Worm (Caenorhabditis elegans) whole organism, L4 larva: ENCODE data around the gene C03B1.17.

Experiments used
- F37D6.2 ChIP-seq: sonication (generic microtip); optimal IDR thresholded peaks from 2 replicates; lab custom pipeline; 2016; ENCODE audit warnings: mild to moderate bottlenecking, missing genetic modification characterization, missing compliant biosample characterization
- Y105C5A.15 ChIP-seq: fragments of 200-800 bp; sonication (Bioruptor generic); IDR thresholded peaks from 2 replicates; pipeline ENCODE4 v1.3.6; 2022; ENCODE audit warnings: missing genetic modification characterization, missing compliant biosample characterization
- Y48G9A.11 ChIP-seq: fragments of 200-800 bp; sonication (Bioruptor generic); IDR thresholded peaks from 2 replicates; pipeline ENCODE4 v1.3.6; 2022; ENCODE audit warnings: missing genetic modification reagents, missing genetic modification characterization, missing compliant biosample characterization
- Y75B8A.6 ChIP-seq: fragments of 200-800 bp; sonication (Bioruptor generic); IDR thresholded peaks from 2 replicates; pipeline ENCODE4 v1.3.6; 2022; ENCODE audit warnings: missing genetic modification reagents, missing genetic modification characterization, missing compliant biosample characterization
- aha-1 ChIP-seq: fragments of 150-350 bp; peaks from one replicate; lab custom pipeline; 2014; ENCODE audit warnings: missing biosample characterization, missing genetic modification characterization
- ama-1 ChIP-seq: fragments of 150-350 bp; optimal IDR thresholded peaks from 2 replicates; lab custom pipeline; 2014; ENCODE audit warnings: inconsistent platforms, mixed read lengths
- ceh-20 ChIP-seq: fragments of 200-800 bp; sonication (Bioruptor generic); IDR thresholded peaks from 2 replicates; pipeline ENCODE4 v1.3.6; 2022; ENCODE audit warnings: missing genetic modification reagents, missing genetic modification characterization, missing compliant biosample characterization
- ceh-62 ChIP-seq: sonication (generic microtip); optimal IDR thresholded peaks from 2 replicates; lab custom pipeline; 2017; ENCODE audit warnings: missing biosample characterization, missing genetic modification characterization
- ceh-82 ChIP-seq: sonication (generic microtip); optimal IDR thresholded peaks from 2 replicates; lab custom pipeline; 2017; ENCODE audit warnings: missing biosample characterization, missing genetic modification characterization
- ces-1 ChIP-seq: fragments of 150-350 bp; sonication (generic microtip); optimal IDR thresholded peaks from 4 replicates; lab custom pipeline; 2014; ENCODE audit warnings: missing biosample characterization, missing genetic modification reagents, missing genetic modification characterization
- ctbp-1 ChIP-seq: fragments of 200-800 bp; sonication (Bioruptor generic); IDR thresholded peaks from 2 replicates; pipeline ENCODE4 v1.3.6; 2022; ENCODE audit warnings: missing genetic modification reagents, missing genetic modification characterization, missing compliant biosample characterization
- daf-16 ChIP-seq, 3 experiments: sonication (generic microtip); optimal IDR thresholded peaks; 2 replicates each; lab custom pipeline; 2016 to 2017; ENCODE audit warnings: missing genetic modification characterization in 3 of 3, missing genetic modification reagents in 3 of 3, mild to moderate bottlenecking in 2 of 3, missing compliant biosample characterization in 2 of 3, missing biosample characterization in 1 of 3, moderate library complexity in 1 of 3
- dmd-6 ChIP-seq: fragments of 200-800 bp; sonication (Bioruptor generic); IDR thresholded peaks from 2 replicates; pipeline ENCODE4 v1.3.6; 2022; ENCODE audit warnings: missing genetic modification reagents, missing genetic modification characterization, missing compliant biosample characterization
- dve-1 ChIP-seq: sonication (generic microtip); optimal IDR thresholded peaks from 2 replicates; lab custom pipeline; 2017; ENCODE audit warnings: antibody characterized with exemption, mild to moderate bottlenecking, missing genetic modification characterization, missing compliant biosample characterization; ENCODE audit not compliant: insufficient read depth
- egl-43 ChIP-seq: fragments of 200-800 bp; sonication (Bioruptor generic); IDR thresholded peaks from 2 replicates; pipeline ENCODE4 v1.3.6; 2022; ENCODE audit warnings: missing genetic modification reagents, missing genetic modification characterization, missing compliant biosample characterization
- hif-1 ChIP-seq, 2 experiments: sonication (generic microtip); optimal IDR thresholded peaks; 2 replicates each; lab custom pipeline; 2016 to 2017; ENCODE audit warnings: missing compliant biosample characterization in 2 of 2, missing genetic modification characterization in 2 of 2, missing genetic modification reagents in 2 of 2, missing genotype in 2 of 2, mild to moderate bottlenecking in 1 of 2
- hlh-11 ChIP-seq: fragments of 200-800 bp; sonication (Bioruptor generic); optimal IDR thresholded peaks from 2 replicates; lab custom pipeline; 2018; ENCODE audit warnings: mild to moderate bottlenecking, missing genetic modification characterization, missing compliant biosample characterization
- hlh-30 ChIP-seq: sonication (generic microtip); optimal IDR thresholded peaks from 2 replicates; lab custom pipeline; 2017; ENCODE audit warnings: antibody characterized with exemption, mild to moderate bottlenecking, missing genetic modification characterization, missing compliant biosample characterization; ENCODE audit not compliant: insufficient read depth
- hmg-1.1 ChIP-seq: fragments of 200-800 bp; sonication (Bioruptor generic); IDR thresholded peaks from 2 replicates; pipeline ENCODE4 v1.3.6; 2022; ENCODE audit warnings: missing genetic modification reagents, missing genetic modification characterization, missing compliant biosample characterization
- lim-7 ChIP-seq: fragments of 200-800 bp; sonication (Bioruptor generic); IDR thresholded peaks from 2 replicates; pipeline ENCODE4 v1.3.6; 2022; ENCODE audit warnings: missing genetic modification characterization, missing compliant biosample characterization
- lin-13 ChIP-seq: fragments of 150-350 bp; optimal IDR thresholded peaks from 2 replicates; lab custom pipeline; 2014; ENCODE audit warnings: missing biosample characterization, missing genetic modification reagents, missing genetic modification characterization
- lin-38 ChIP-seq: fragments of 200-800 bp; sonication (Bioruptor generic); IDR thresholded peaks from 2 replicates; pipeline ENCODE4 v1.3.6; 2022; ENCODE audit warnings: missing genetic modification reagents, missing genetic modification characterization, missing compliant biosample characterization
- lsy-2 ChIP-seq, 2 experiments: fragments of 150-350 bp in 1 of 2; sonication (generic microtip) in 1 of 2; optimal IDR thresholded peaks; 2 replicates each; lab custom pipeline; 2014 to 2017; ENCODE audit warnings: missing biosample characterization in 2 of 2, missing genetic modification characterization in 2 of 2
- madf-5 ChIP-seq, 2 experiments: fragments of 200-800 bp; sonication (Bioruptor generic); IDR thresholded peaks; 2 replicates each; pipeline ENCODE4 v1.3.6; 2022; ENCODE audit warnings: missing compliant biosample characterization in 2 of 2, missing genetic modification characterization in 2 of 2
- mdl-1 ChIP-seq, 2 experiments: fragments of 150-350 bp in 1 of 2; sonication (generic microtip) in 1 of 2; optimal IDR thresholded peaks; 2 replicates each; lab custom pipeline; 2014 to 2017; ENCODE audit warnings: missing biosample characterization in 2 of 2, missing genetic modification characterization in 2 of 2
- mep-1 ChIP-seq: fragments of 150-350 bp; sonication (generic microtip); optimal IDR thresholded peaks from 3 replicates; lab custom pipeline; 2014; ENCODE audit warnings: missing biosample characterization, missing genetic modification characterization
- mes-2 ChIP-seq: sonication (generic microtip); optimal IDR thresholded peaks from 2 replicates; lab custom pipeline; 2016; ENCODE audit warnings: missing genotype, mild to moderate bottlenecking, missing genetic modification characterization, missing compliant biosample characterization; ENCODE audit not compliant: poor library complexity, severe bottlenecking
- mxl-3 ChIP-seq: fragments of 200-800 bp; sonication (Bioruptor generic); optimal IDR thresholded peaks from 2 replicates; lab custom pipeline; 2018; ENCODE audit warnings: mild to moderate bottlenecking, missing genetic modification characterization, missing compliant biosample characterization
- nhr-10 ChIP-seq: fragments of 150-350 bp; optimal IDR thresholded peaks from 2 replicates; lab custom pipeline; 2014; ENCODE audit warnings: missing biosample characterization, missing genetic modification characterization
- nhr-102 ChIP-seq: sonication (generic microtip); optimal IDR thresholded peaks from 2 replicates; lab custom pipeline; 2016; ENCODE audit warnings: mild to moderate bottlenecking, missing genetic modification characterization, moderate library complexity, missing compliant biosample characterization
- nhr-11 ChIP-seq: fragments of 150-350 bp; optimal IDR thresholded peaks from 2 replicates; lab custom pipeline; 2014; ENCODE audit warnings: missing biosample characterization, missing genetic modification characterization
- nhr-237 ChIP-seq: sonication (generic microtip); optimal IDR thresholded peaks from 2 replicates; lab custom pipeline; 2017; ENCODE audit warnings: missing biosample characterization, missing genetic modification characterization
- nhr-28 ChIP-seq: fragments of 150-350 bp; optimal IDR thresholded peaks from 2 replicates; lab custom pipeline; 2014; ENCODE audit warnings: missing biosample characterization, missing genetic modification characterization
- nhr-41 ChIP-seq: fragments of 200-800 bp; sonication (Bioruptor generic); IDR thresholded peaks from 2 replicates; pipeline ENCODE4 v1.3.6; 2022; ENCODE audit warnings: missing genetic modification reagents, missing genetic modification characterization, missing compliant biosample characterization
- nhr-77 ChIP-seq: fragments of 150-350 bp; optimal IDR thresholded peaks from 2 replicates; lab custom pipeline; 2014; ENCODE audit warnings: missing biosample characterization, missing genetic modification characterization
- pha-4 ChIP-seq, 2 experiments: fragments of 150-350 bp in 1 of 2; fragments of 200-800 bp in 1 of 2; sonication (Bioruptor generic) in 1 of 2; IDR thresholded peaks in 1 of 2; optimal IDR thresholded peaks in 1 of 2; 2 replicates each; pipeline versions ENCODE4 v1.3.6 to Lab custom; 2014 to 2022; ENCODE audit warnings: missing genetic modification characterization in 2 of 2, missing genetic modification reagents in 2 of 2, missing biosample characterization in 1 of 2, missing compliant biosample characterization in 1 of 2
- php-3 ChIP-seq: fragments of 200-800 bp; sonication (Bioruptor generic); IDR thresholded peaks from 2 replicates; pipeline ENCODE4 v1.3.6; 2022; ENCODE audit warnings: missing genetic modification reagents, missing genetic modification characterization, missing compliant biosample characterization
- pqm-1 ChIP-seq: sonication (generic microtip); optimal IDR thresholded peaks from 2 replicates; lab custom pipeline; 2017; ENCODE audit warnings: missing biosample characterization, missing genetic modification characterization
- rbr-2 ChIP-seq: sonication (generic microtip); optimal IDR thresholded peaks from 2 replicates; lab custom pipeline; 2016; ENCODE audit warnings: missing genotype, missing genetic modification characterization, missing compliant biosample characterization
- snpc-1.2 ChIP-seq: fragments of 200-800 bp; sonication (Bioruptor generic); IDR thresholded peaks from 2 replicates; pipeline ENCODE4 v1.3.6; 2022; ENCODE audit warnings: missing genetic modification reagents, missing genetic modification characterization, missing compliant biosample characterization
- spr-1 ChIP-seq: sonication (generic microtip); optimal IDR thresholded peaks from 2 replicates; lab custom pipeline; 2016; ENCODE audit warnings: mild to moderate bottlenecking, missing genetic modification characterization, missing compliant biosample characterization
- spr-3 ChIP-seq: fragments of 200-800 bp; sonication (Bioruptor generic); optimal IDR thresholded peaks from 2 replicates; lab custom pipeline; 2018; ENCODE audit warnings: mild to moderate bottlenecking, missing genetic modification characterization, missing compliant biosample characterization
- unc-62 ChIP-seq, 3 experiments: fragments of 150-350 bp in 1 of 3; sonication (generic microtip); optimal IDR thresholded peaks in 2 of 3; peaks in 1 of 3; 1 replicate in 1 of 3; 2 replicates in 2 of 3; lab custom pipeline; 2014 to 2017; ENCODE audit warnings: missing biosample characterization in 3 of 3, missing genetic modification characterization in 3 of 3, missing genetic modification reagents in 3 of 3, missing genotype in 1 of 3
- vab-7 ChIP-seq: fragments of 200-800 bp; sonication (Bioruptor generic); IDR thresholded peaks from 2 replicates; pipeline ENCODE4 v1.3.6; 2022; ENCODE audit warnings: missing genetic modification reagents, missing genetic modification characterization, missing compliant biosample characterization
- zfp-3 ChIP-seq: fragments of 200-800 bp; sonication (Bioruptor generic); conservative IDR thresholded peaks from 2 replicates; pipeline ENCODE4 v1.3.6; 2022; ENCODE audit warnings: missing genetic modification reagents, missing genetic modification characterization, missing compliant biosample characterization

The C03B1.17 gene

DNA sequence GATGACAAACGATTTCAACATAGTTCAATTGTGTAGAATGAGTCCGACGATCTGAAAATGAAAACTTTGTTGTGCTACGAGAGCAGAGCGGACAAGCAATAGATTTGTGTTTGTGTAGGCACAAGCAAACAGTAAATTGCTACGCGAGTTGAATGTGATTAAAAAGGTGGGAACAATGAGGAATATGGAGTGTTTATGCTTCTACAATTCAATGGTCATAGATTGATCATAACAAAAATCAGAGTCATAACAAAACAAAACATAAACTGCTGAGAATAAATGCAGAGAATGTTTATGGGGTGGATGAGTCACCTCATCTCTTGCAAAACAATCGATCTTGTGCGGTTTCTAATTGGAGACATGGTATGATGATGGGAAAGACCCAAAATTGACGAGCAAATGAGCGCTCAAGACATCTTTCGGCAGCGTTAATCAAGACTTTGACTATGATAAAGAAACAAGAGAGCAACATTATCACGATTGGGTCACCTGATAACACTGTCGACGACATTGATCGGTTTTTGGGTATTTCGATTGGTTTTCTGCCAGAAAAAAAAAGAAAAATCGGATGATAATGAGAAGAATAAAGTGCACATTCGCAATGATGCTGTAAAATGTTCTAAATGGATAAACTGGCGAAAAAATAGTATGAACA lies 4.3 kb downstream of the C03B1.17 start, which contains the start of gene lmp-1:
lmp-1 (minus strand) TSS at position 51 of the 655 bp plus-strand sequence.
- peak; percentile 84 for TF ChIP-seq aha-1 (tag; lab: Kevin White, UChicago)
- TF ChIP-seq daf-16 (GFP tag; optimal IDR thresholded peaks at IDR 0.05; lab: Kevin White, UChicago) = no peak
- peak; percentile 77 for TF ChIP-seq daf-16 (tag; optimal IDR thresholded peaks at IDR 0.05; lab: Kevin White, UChicago)
- peak; percentile 33 for TF ChIP-seq pqm-1
- TF ChIP-seq spr-1 = no peak
- TF ChIP-seq ceh-82 (tag; lab: Kevin White, UChicago) = no peak
- TF ChIP-seq hlh-11 (tag; lab: Kevin White, UChicago) = peak; percentile 18
- peak; percentile 25 for TF ChIP-seq dve-1 (tag; lab: Kevin White, UChicago)
- peak; percentile 38; the same call in 1 of the 2 replicates for TF ChIP-seq dmd-6 (GFP tag; lab: Robert Waterston, UW)
- no peak for TF ChIP-seq nhr-237 (tag; lab: Kevin White, UChicago)
- peak; percentile 47; the same call in 1 of the 2 replicates for TF ChIP-seq php-3 (GFP tag; lab: Robert Waterston, UW)
- no peak for TF ChIP-seq nhr-41 (GFP tag; lab: Robert Waterston, UW)

DNA sequence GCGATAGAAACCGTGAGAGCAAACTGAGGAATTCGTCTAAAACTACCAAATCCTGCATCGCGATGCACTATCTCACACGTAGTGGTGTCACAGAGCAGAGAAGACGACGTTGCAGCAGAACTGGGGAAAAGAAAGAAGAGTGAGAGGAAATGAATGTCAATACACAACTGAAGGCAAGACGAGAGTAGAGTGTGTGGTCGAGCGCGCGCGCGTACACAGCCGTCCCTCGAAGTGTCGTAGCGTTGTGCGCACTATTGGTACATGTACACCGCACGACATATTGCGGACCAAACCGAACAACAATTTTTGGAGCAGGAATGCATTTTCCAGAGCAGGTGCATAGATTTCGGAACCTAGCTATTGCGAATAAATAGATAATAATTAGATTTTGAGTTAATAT lies 4.9 kb downstream of the C03B1.17 start:
- TF ChIP-seq aha-1 (tag; lab: Kevin White, UChicago) (peak; percentile 95), hif-1 (tag; optimal IDR thresholded peaks at IDR 0.05; lab: Kevin White, UChicago) (peak in 1 of 2 experiments; percentile 22), hlh-11 (tag; lab: Kevin White, UChicago) (peak; percentile 54), hmg-1.1 (GFP tag; lab: Robert Waterston, UW) (peak; percentile 87), pha-4 (GFP tag; IDR thresholded peaks at IDR 0.05; lab: Robert Waterston, UW) (no peak), pha-4 (tag; optimal IDR thresholded peaks at IDR 0.05; lab: Kevin White, UChicago) (peak; percentile 3), unc-62 (GFP tag; optimal IDR thresholded peaks at IDR 0.05 in 1 of 2; lab: Kevin White, UChicago) (peak in 1 of 2 experiments; percentile 82), unc-62 (tag; optimal IDR thresholded peaks at IDR 0.05; lab: Kevin White, UChicago) (no peak), ama-1 (lab: Kevin White, UChicago) (no peak), spr-3 (GFP tag; lab: Kevin White, UChicago) (no peak), ceh-62 (tag; lab: Kevin White, UChicago) (no peak), dve-1 (tag; lab: Kevin White, UChicago) (peak; percentile 22), mes-2 (tag; lab: Kevin White, UChicago) (peak; percentile 78), nhr-102 (tag; lab: Kevin White, UChicago) (no peak), Y75B8A.6 (no peak), rbr-2 (peak; percentile 88), hlh-30 (tag; lab: Kevin White, UChicago) (peak; percentile 70), lin-38 (no peak), F37D6.2 (tag; lab: Kevin White, UChicago) (peak; percentile 48), nhr-11 (tag; lab: Kevin White, UChicago) (no peak), vab-7 (GFP tag; lab: Robert Waterston, UW) (0 out of 2 replicates have a peak, but pooled peaks have one; percentile 36), lsy-2 (tag; optimal IDR thresholded peaks at IDR 0.05; lab: Kevin White, UChicago) (peak; percentile 26 to 59), snpc-1.2 (GFP tag; lab: Robert Waterston, UW) (no peak), lim-7 (no peak), madf-5 (GFP tag; IDR thresholded peaks at IDR 0.05; lab: Robert Waterston, UW) (no peak), ceh-20 (GFP tag; lab: Robert Waterston, UW) (peak; percentile 73), zfp-3 (no peak), mxl-3 (GFP tag; lab: Kevin White, UChicago) (peak; percentile 74), daf-16 (GFP tag; optimal IDR thresholded peaks at IDR 0.05; lab: Kevin White, UChicago) (peak in 1 of 2 experiments; percentile 15), daf-16 (tag; optimal IDR thresholded peaks at IDR 0.05; lab: Kevin White, UChicago) (peak; percentile 73), lin-13 (GFP tag; lab: Kevin White, UChicago) (peak; percentile 32), nhr-10 (tag; lab: Kevin White, UChicago) (no peak), ctbp-1 (GFP tag; lab: Robert Waterston, UW) (peak; percentile 51; the same call in 1 of the 2 replicates), mdl-1 (tag; optimal IDR thresholded peaks at IDR 0.05; lab: Kevin White, UChicago) (peak in 1 of 2 experiments; percentile 39), Y105C5A.15 (no peak), nhr-28 (tag; lab: Kevin White, UChicago) (peak; percentile 79), ces-1 (GFP tag; lab: Kevin White, UChicago) (no peak), egl-43 (GFP tag; lab: Robert Waterston, UW) (peak; percentile 61; the same call in 1 of the 2 replicates), Y48G9A.11 (no peak), mep-1 (tag; lab: Kevin White, UChicago) (peak; percentile 74), nhr-77 (tag; lab: Kevin White, UChicago) (peak; percentile 8), dmd-6 (GFP tag; lab: Robert Waterston, UW) (peak; percentile 37)
